Worm (Caenorhabditis elegans): ENCODE data around the gene nra-1.

The nra-1 gene

DNA sequence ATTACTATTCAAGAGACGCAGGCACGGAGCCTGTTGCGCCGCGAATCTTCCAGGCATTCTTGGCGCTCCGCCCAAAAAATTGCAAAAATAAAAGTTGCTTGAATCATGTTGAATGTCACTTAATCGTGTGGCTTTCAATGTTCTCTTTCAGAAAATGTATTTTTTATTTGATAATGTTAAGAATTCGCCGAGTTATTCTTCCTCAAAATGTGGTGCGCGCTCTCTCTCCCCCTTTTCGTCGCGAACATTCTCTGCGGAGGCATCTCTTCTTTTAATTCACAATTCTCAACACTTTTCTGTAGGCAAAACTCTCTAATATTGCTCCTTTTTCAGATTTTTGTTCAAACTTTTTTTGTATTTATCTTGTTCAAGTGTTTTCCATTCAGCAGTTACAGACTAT lies 5.6 kb downstream of the nra-1 start (continued):
- peak; percentile 90 for TF ChIP-seq pax-1 (tag; optimal IDR thresholded peaks at IDR 0.05)
- peak; percentile 36 for TF ChIP-seq K02D7.2 (tag; optimal IDR thresholded peaks at IDR 0.05)
- peak; percentile 81 for TF ChIP-seq pat-9 (tag; optimal IDR thresholded peaks at IDR 0.05)
- TF ChIP-seq hlh-8 (tag; optimal IDR thresholded peaks at IDR 0.05), result peak; percentile 42
- no peak for TF ChIP-seq ceh-9 (tag; optimal IDR thresholded peaks at IDR 0.05)
- peak; percentile 85 for TF ChIP-seq sox-2 (GFP tag; IDR thresholded peaks at IDR 0.05)
- peak; percentile 21 for TF ChIP-seq ceh-6 (GFP tag; optimal IDR thresholded peaks at IDR 0.05)
- peak; percentile 56 for TF ChIP-seq C08G9.2 (tag; optimal IDR thresholded peaks at IDR 0.05)
- TF ChIP-seq eyg-1 (tag; optimal IDR thresholded peaks at IDR 0.05), result peak; percentile 66
- TF ChIP-seq Y22D7AL.16 (tag; optimal IDR thresholded peaks at IDR 0.05), result no peak
- TF ChIP-seq ceh-31 (tag; optimal IDR thresholded peaks at IDR 0.05), result peak; percentile 95
- peak; percentile 42 for TF ChIP-seq C38D4.7 (GFP tag; optimal IDR thresholded peaks at IDR 0.05)
- TF ChIP-seq syd-9 (tag; optimal IDR thresholded peaks at IDR 0.05), result peak; percentile 68
- peak; percentile 73 for TF ChIP-seq T23F11.4 (GFP tag; optimal IDR thresholded peaks at IDR 0.05)
- TF ChIP-seq tbx-2 (tag; optimal IDR thresholded peaks at IDR 0.05), result peak; percentile 94
- no peak for TF ChIP-seq nhr-232 (tag; optimal IDR thresholded peaks at IDR 0.05)
- peak; percentile 94 for TF ChIP-seq ceh-14 (tag; optimal IDR thresholded peaks at IDR 0.05)
- peak; percentile 80 for TF ChIP-seq lim-6 (tag; optimal IDR thresholded peaks at IDR 0.05)
- TF ChIP-seq ceh-45 (GFP tag; IDR thresholded peaks at IDR 0.05), result no peak
- TF ChIP-seq ceh-24 (tag; optimal IDR thresholded peaks at IDR 0.05), result peak; percentile 33
- peak; percentile 43 for TF ChIP-seq dmd-4 (tag; optimal IDR thresholded peaks at IDR 0.05; ENCODE audit: borderline replicate concordance)
- TF ChIP-seq ceh-30 (tag; optimal IDR thresholded peaks at IDR 0.05), result peak; percentile 6
- TF ChIP-seq hlh-15 (tag; optimal IDR thresholded peaks at IDR 0.05), result peak; percentile 40
- peak; percentile 15 for TF ChIP-seq mec-3 (tag; optimal IDR thresholded peaks at IDR 0.05; ENCODE audit: borderline replicate concordance)
- peak; percentile 91 for TF ChIP-seq rnt-1 (tag; optimal IDR thresholded peaks at IDR 0.05)
- no peak for TF ChIP-seq elt-4 (tag; optimal IDR thresholded peaks at IDR 0.05)
- peak; percentile 56; the same call in 1 of the 2 replicates for TF ChIP-seq unc-3 (GFP tag; conservative IDR thresholded peaks at IDR 0.05)
- peak; percentile 58 for TF ChIP-seq unc-3 (tag; optimal IDR thresholded peaks at IDR 0.05)
- TF ChIP-seq ets-4 (tag; optimal IDR thresholded peaks at IDR 0.05), result peak; percentile 86
- peak; percentile 92 for TF ChIP-seq unc-86 (tag; optimal IDR thresholded peaks at IDR 0.05)
- TF ChIP-seq ztf-16 (tag; optimal IDR thresholded peaks at IDR 0.05), result peak; percentile 89
- peak; percentile 76 for TF ChIP-seq ceh-19 (GFP tag; optimal IDR thresholded peaks at IDR 0.05)
- peak; percentile 30 for TF ChIP-seq fax-1 (tag; optimal IDR thresholded peaks at IDR 0.05)
- peak; percentile 99 for TF ChIP-seq ceh-18 (tag; optimal IDR thresholded peaks at IDR 0.05)
- TF ChIP-seq fkh-6 (tag; optimal IDR thresholded peaks at IDR 0.05), result no peak
- TF ChIP-seq fkh-10 (GFP tag; optimal IDR thresholded peaks at IDR 0.05), result no peak
- TF ChIP-seq unc-42 (tag; optimal IDR thresholded peaks at IDR 0.05), result peak; percentile 98
- TF ChIP-seq pros-1 (tag; optimal IDR thresholded peaks at IDR 0.05), result peak; percentile 87
- TF ChIP-seq ceh-2 (tag; optimal IDR thresholded peaks at IDR 0.05), result peak; percentile 71
- TF ChIP-seq madf-2 (tag; optimal IDR thresholded peaks at IDR 0.05), result peak; percentile 54
- TF ChIP-seq pha-4 (tag; optimal IDR thresholded peaks at IDR 0.05), result no peak
- no peak for TF ChIP-seq zip-5 (tag; optimal IDR thresholded peaks at IDR 0.05)
- TF ChIP-seq odd-2 (tag; optimal IDR thresholded peaks at IDR 0.05), result peak; percentile 47
- TF ChIP-seq sdc-2 (tag; optimal IDR thresholded peaks at IDR 0.05), result peak; percentile 58
- peak; percentile 98 for TF ChIP-seq ceh-34 (tag; optimal IDR thresholded peaks at IDR 0.05)

All from whole organism, late embryonic.